Fruit fly (Drosophila melanogaster) whole organism, embryonic: ENCODE measurements around the gene SC35.

Experiments used
- Atf6 ChIP-seq: fragments of 200-800 bp; sonication (Bioruptor generic); IDR thresholded peaks from 2 replicates; pipeline ENCODE4 v1.3.6; 2022; ENCODE audit warnings: missing biosample characterization, missing genetic modification characterization
- CG10543 ChIP-seq: fragments of 200-800 bp; sonication (Bioruptor generic); optimal IDR thresholded peaks from 3 replicates; lab custom pipeline; 2017; ENCODE audit warnings: missing biosample characterization, mild to moderate bottlenecking, missing genetic modification characterization, moderate library complexity
- CG10654 ChIP-seq: fragments of 200-800 bp; sonication (Bioruptor generic); optimal IDR thresholded peaks from 2 replicates; lab custom pipeline; 2016; ENCODE audit warnings: missing biosample characterization, missing genetic modification characterization
- CG11398 ChIP-seq: fragments of 200-800 bp; sonication (Bioruptor generic); optimal IDR thresholded peaks from 2 replicates; lab custom pipeline; 2016; ENCODE audit warnings: missing biosample characterization, missing genetic modification characterization
- CG12299 ChIP-seq: fragments of 200-800 bp; sonication (Bioruptor generic); optimal IDR thresholded peaks from 2 replicates; lab custom pipeline; 2018; ENCODE audit warnings: missing biosample characterization, mild to moderate bottlenecking, missing genetic modification characterization
- CG12391 ChIP-seq: fragments of 200-800 bp; sonication (Bioruptor generic); optimal IDR thresholded peaks from 3 replicates; lab custom pipeline; 2018; ENCODE audit warnings: missing biosample characterization, mild to moderate bottlenecking, missing genetic modification characterization, moderate library complexity
- CG16779 ChIP-seq: fragments of 200-800 bp; sonication (Bioruptor generic); IDR thresholded peaks from 2 replicates; pipeline ENCODE4 v1.3.6; 2022; ENCODE audit warnings: missing biosample characterization, missing genetic modification characterization
- CG17359 ChIP-seq: fragments of 200-800 bp; sonication (Bioruptor generic); optimal IDR thresholded peaks from 3 replicates; lab custom pipeline; 2018; ENCODE audit warnings: missing biosample characterization, mild to moderate bottlenecking, missing genetic modification characterization, moderate library complexity
- CG17802 ChIP-seq: fragments of 200-800 bp; sonication (Bioruptor generic); optimal IDR thresholded peaks from 2 replicates; lab custom pipeline; 2018; ENCODE audit warnings: missing biosample characterization, mild to moderate bottlenecking, missing genetic modification characterization, moderate library complexity
- CG18262 ChIP-seq: fragments of 200-800 bp; optimal IDR thresholded peaks from 3 replicates; lab custom pipeline; 2019; ENCODE audit warnings: missing biosample characterization, mild to moderate bottlenecking, missing genetic modification characterization, moderate library complexity
- CG2202 ChIP-seq: fragments of 200-800 bp; sonication (Bioruptor generic); optimal IDR thresholded peaks from 2 replicates; lab custom pipeline; 2018; ENCODE audit warnings: missing biosample characterization, mild to moderate bottlenecking, missing genetic modification characterization
- CG30020 ChIP-seq: fragments of 200-800 bp; optimal IDR thresholded peaks from 2 replicates; lab custom pipeline; 2019; ENCODE audit warnings: missing biosample characterization, mild to moderate bottlenecking, missing genetic modification characterization, moderate library complexity
- CG30431 ChIP-seq: fragments of 200-800 bp; sonication (Bioruptor generic); optimal IDR thresholded peaks from 2 replicates; lab custom pipeline; 2017; ENCODE audit warnings: missing biosample characterization, missing genetic modification characterization
- CG3065 ChIP-seq: fragments of 200-800 bp; sonication (Bioruptor generic); optimal IDR thresholded peaks from 2 replicates; lab custom pipeline; 2016; ENCODE audit warnings: missing biosample characterization, missing genetic modification characterization
- CG32532 ChIP-seq: fragments of 200-800 bp; sonication (Bioruptor generic); IDR thresholded peaks from 2 replicates; pipeline ENCODE4 v1.3.6; 2022; ENCODE audit warnings: missing biosample characterization, missing genetic modification characterization
- CG3281 ChIP-seq: fragments of 200-800 bp; sonication (Bioruptor generic); optimal IDR thresholded peaks from 3 replicates; lab custom pipeline; 2017; ENCODE audit warnings: missing biosample characterization, mild to moderate bottlenecking, missing genetic modification characterization
- CG33213 ChIP-seq: fragments of 200-800 bp; sonication (Bioruptor generic); optimal IDR thresholded peaks from 3 replicates; lab custom pipeline; 2016; ENCODE audit warnings: missing biosample characterization, missing genetic modification characterization
- CG34224 ChIP-seq: fragments of 200-800 bp; sonication (Bioruptor generic); IDR thresholded peaks from 3 replicates; pipeline ENCODE4 v1.3.6; 2022; ENCODE audit warnings: missing biosample characterization, missing genetic modification characterization; ENCODE audit not compliant: partially characterized antibody
- CG5953 ChIP-seq: fragments of 200-800 bp; sonication (Bioruptor generic); IDR thresholded peaks from 2 replicates; pipeline ENCODE4 v1.3.6; 2022; ENCODE audit warnings: missing biosample characterization, missing genetic modification characterization
- CG6175 ChIP-seq: fragments of 200-800 bp; sonication (Bioruptor generic); IDR thresholded peaks from 3 replicates; pipeline ENCODE4 v1.3.6; 2022; ENCODE audit warnings: missing biosample characterization, missing genetic modification characterization
- CG6683 ChIP-seq: fragments of 200-800 bp; sonication (Bioruptor generic); optimal IDR thresholded peaks from 2 replicates; lab custom pipeline; 2017; ENCODE audit warnings: missing biosample characterization, mild to moderate bottlenecking, missing genetic modification characterization, missing genetic modification reagents
- CG6765 ChIP-seq: fragments of 200-800 bp; sonication (Bioruptor generic); optimal IDR thresholded peaks from 3 replicates; lab custom pipeline; 2017; ENCODE audit warnings: missing biosample characterization, mild to moderate bottlenecking, missing genetic modification characterization
- Chrac-16 ChIP-seq: fragments of 200-800 bp; sonication (Bioruptor generic); optimal IDR thresholded peaks from 3 replicates; lab custom pipeline; 2016; ENCODE audit warnings: missing biosample characterization, missing genetic modification characterization
- CrebB ChIP-seq: fragments of 200-800 bp; sonication (Bioruptor generic); optimal IDR thresholded peaks from 3 replicates; lab custom pipeline; 2018; ENCODE audit warnings: missing biosample characterization, mild to moderate bottlenecking, missing genetic modification characterization
- Dek ChIP-seq: fragments of 200-800 bp; sonication (Bioruptor generic); optimal IDR thresholded peaks from 3 replicates; lab custom pipeline; 2019; ENCODE audit warnings: missing biosample characterization, mild to moderate bottlenecking, missing genetic modification characterization, moderate library complexity
- Dip3 ChIP-seq: fragments of 200-800 bp; sonication (Bioruptor generic); optimal IDR thresholded peaks from 3 replicates; lab custom pipeline; 2016; ENCODE audit warnings: missing biosample characterization, missing genetic modification characterization
- Ets65A ChIP-seq: fragments of 200-800 bp; sonication (Bioruptor generic); peaks from one replicate; lab custom pipeline; 2016; ENCODE audit warnings: missing biosample characterization, missing genetic modification characterization
- Hmr ChIP-seq: fragments of 200-800 bp; sonication (Bioruptor generic); optimal IDR thresholded peaks from 3 replicates; lab custom pipeline; 2017; ENCODE audit warnings: mild to moderate bottlenecking, missing biosample characterization, missing genetic modification reagents, missing genetic modification characterization
- Hr51 ChIP-seq, 2 experiments: fragments of 200-800 bp; sonication (Bioruptor generic); optimal IDR thresholded peaks; 2 replicates in 1 of 2; 3 replicates in 1 of 2; lab custom pipeline; 2016 to 2018; ENCODE audit warnings: missing biosample characterization in 2 of 2, missing genetic modification characterization in 2 of 2, mild to moderate bottlenecking in 1 of 2, moderate library complexity in 1 of 2
- Hsf ChIP-seq: fragments of 200-800 bp; sonication (Bioruptor generic); optimal IDR thresholded peaks from 3 replicates; lab custom pipeline; 2016; ENCODE audit warnings: missing biosample characterization, missing genetic modification characterization
- Lim3 ChIP-seq: fragments of 200-800 bp; sonication (Bioruptor generic); IDR thresholded peaks from 2 replicates; pipeline ENCODE4 v1.3.6; 2022; ENCODE audit warnings: missing biosample characterization, missing genetic modification characterization
- MBD-R2 ChIP-seq: fragments of 200-800 bp; sonication (Bioruptor generic); IDR thresholded peaks from 2 replicates; pipeline ENCODE4 v1.3.6; 2022; ENCODE audit warnings: missing biosample characterization, missing genetic modification characterization
- Meics ChIP-seq: fragments of 200-800 bp; sonication (Bioruptor generic); optimal IDR thresholded peaks from 2 replicates; lab custom pipeline; 2017; ENCODE audit warnings: missing biosample characterization, mild to moderate bottlenecking, missing genetic modification characterization
- Ptx1 ChIP-seq: fragments of 200-800 bp; sonication (Bioruptor generic); IDR thresholded peaks from 2 replicates; pipeline ENCODE4 v1.3.6; 2022; ENCODE audit warnings: missing biosample characterization, missing genetic modification characterization
- bbx ChIP-seq: fragments of 200-800 bp; sonication (Bioruptor generic); IDR thresholded peaks from 2 replicates; pipeline ENCODE4 v1.3.6; 2022; ENCODE audit warnings: missing biosample characterization, missing genetic modification characterization; ENCODE audit not compliant: partially characterized antibody
- btn ChIP-seq: fragments of 200-800 bp; sonication (Bioruptor generic); optimal IDR thresholded peaks from 2 replicates; lab custom pipeline; 2016; ENCODE audit warnings: missing biosample characterization, missing genetic modification characterization
- ci ChIP-seq: fragments of 200-800 bp; sonication (Bioruptor generic); IDR thresholded peaks from 3 replicates; pipeline ENCODE4 v1.3.6; 2022; ENCODE audit warnings: missing biosample characterization, missing genetic modification characterization
- crp ChIP-seq, 2 experiments: fragments of 200-800 bp; sonication (Bioruptor generic); optimal IDR thresholded peaks; 2 replicates in 1 of 2; 3 replicates in 1 of 2; lab custom pipeline; 2017; ENCODE audit warnings: missing biosample characterization in 2 of 2, missing genetic modification characterization in 2 of 2, mild to moderate bottlenecking in 1 of 2, moderate library complexity in 1 of 2
- dan ChIP-seq: fragments of 200-800 bp; sonication (Bioruptor generic); IDR thresholded peaks from 2 replicates; pipeline ENCODE4 v1.3.6; 2022; ENCODE audit warnings: missing biosample characterization, missing genetic modification characterization
- disco-r ChIP-seq: fragments of 200-800 bp; sonication (Bioruptor generic); optimal IDR thresholded peaks from 2 replicates; lab custom pipeline; 2016; ENCODE audit warnings: missing biosample characterization, missing genetic modification characterization
- dm ChIP-seq: fragments of 200-800 bp; sonication (Bioruptor generic); optimal IDR thresholded peaks from 3 replicates; lab custom pipeline; 2016; ENCODE audit warnings: missing biosample characterization, missing genetic modification characterization
- fd102C ChIP-seq: fragments of 200-800 bp; sonication (Bioruptor generic); optimal IDR thresholded peaks from 2 replicates; lab custom pipeline; 2018; ENCODE audit warnings: missing biosample characterization, mild to moderate bottlenecking, missing genetic modification characterization, moderate library complexity
- fd3F ChIP-seq: fragments of 200-800 bp; sonication (Bioruptor generic); optimal IDR thresholded peaks from 2 replicates; lab custom pipeline; 2018; ENCODE audit warnings: missing biosample characterization, mild to moderate bottlenecking, missing genetic modification characterization, moderate library complexity
- fu2 ChIP-seq: fragments of 200-800 bp; sonication (Bioruptor generic); optimal IDR thresholded peaks from 2 replicates; lab custom pipeline; 2016; ENCODE audit warnings: missing biosample characterization, missing genetic modification characterization
- hbn ChIP-seq: fragments of 200-800 bp; sonication (Bioruptor generic); IDR thresholded peaks from 2 replicates; pipeline ENCODE4 v1.3.6; 2022; ENCODE audit warnings: missing biosample characterization, missing genetic modification characterization; ENCODE audit not compliant: partially characterized antibody
- prd ChIP-seq, 3 experiments: fragments of >200 bp in 2 of 3; fragments of 200-800 bp in 1 of 3; sonication (Bioruptor generic) in 1 of 3; optimal IDR thresholded peaks in 2 of 3; IDR thresholded peaks in 1 of 3; 2 replicates in 2 of 3; 3 replicates in 1 of 3; pipeline versions ENCODE4 v1.3.6 to Lab custom; 2017 to 2022; ENCODE audit warnings: missing biosample characterization in 1 of 3, missing genetic modification characterization in 1 of 3
- repo ChIP-seq: fragments of 200-800 bp; sonication (Bioruptor generic); optimal IDR thresholded peaks from 2 replicates; lab custom pipeline; 2016; ENCODE audit warnings: missing biosample characterization, missing genetic modification characterization
- slp2 ChIP-seq: fragments of 200-800 bp; sonication (Bioruptor generic); optimal IDR thresholded peaks from 2 replicates; lab custom pipeline; 2016; ENCODE audit warnings: missing biosample characterization, missing genetic modification characterization
- tap ChIP-seq: fragments of 200-800 bp; optimal IDR thresholded peaks from 3 replicates; lab custom pipeline; 2019; ENCODE audit warnings: missing biosample characterization, mild to moderate bottlenecking, missing genetic modification characterization, moderate library complexity

The SC35 gene

DNA sequence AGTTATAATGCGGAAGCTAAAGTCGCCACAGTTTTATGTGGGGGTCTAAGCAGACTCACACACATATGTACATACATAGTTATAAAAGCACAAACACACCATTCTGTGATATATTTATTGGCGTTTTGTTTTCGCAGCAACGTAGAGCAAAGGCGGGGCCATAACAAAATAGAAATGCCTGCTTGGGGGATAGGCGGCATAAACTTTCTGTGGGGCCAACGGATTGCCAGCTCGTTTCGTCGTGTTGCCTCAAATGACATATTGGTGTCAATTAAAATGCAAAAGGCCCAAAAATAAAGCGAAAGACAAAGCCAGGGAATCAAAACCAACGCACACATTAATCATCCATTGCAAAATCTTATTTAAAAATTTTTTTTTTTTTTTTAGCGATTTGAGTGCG is 34.3 kb upstream of the SC35 start (continued):
- TF ChIP-seq CG17802 (tag; lab: Kevin White, UChicago) = no peak
- TF ChIP-seq CG10543 = peak; percentile 3
- TF ChIP-seq, all 482 proteins: peak for 29

DNA sequence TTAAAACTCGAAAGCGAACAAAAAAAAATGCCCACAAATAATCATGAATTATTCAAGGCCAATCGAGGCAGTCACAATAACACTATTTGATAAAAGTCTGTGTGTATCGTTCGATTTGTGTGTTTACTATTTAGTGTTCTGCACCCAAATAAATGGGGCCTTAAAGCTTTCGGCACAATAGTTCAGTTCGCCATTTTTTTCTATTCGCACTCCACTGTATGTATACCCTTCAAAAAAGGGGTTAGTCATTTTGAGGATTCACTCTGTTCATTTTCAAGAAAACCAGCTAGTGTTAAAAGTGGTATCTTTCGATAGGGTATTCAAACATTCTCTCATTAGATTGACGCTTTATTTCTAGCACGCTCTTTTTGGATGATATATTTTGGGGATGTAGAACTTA is 33.2 kb upstream of the SC35 start:
- TF ChIP-seq MBD-R2 (GFP tag; lab: Robert Waterston, UW) (peak; percentile 43; the same call in 1 of the 2 replicates), CG2202 (tag; lab: Kevin White, UChicago) (no peak), CG11398 (GFP tag; lab: Kevin White, UChicago) (peak; percentile 23), CG17802 (tag; lab: Kevin White, UChicago) (no peak), CG3281 (GFP tag; lab: Kevin White, UChicago) (peak; percentile 68), disco-r (GFP tag; lab: Kevin White, UChicago) (no peak), Meics (GFP tag; lab: Kevin White, UChicago) (peak; percentile 77), Hmr (GFP tag; lab: Kevin White, UChicago) (peak; percentile 70), ci (no peak), crp (GFP tag; optimal IDR thresholded peaks at IDR 0.05; lab: Kevin White, UChicago) (no peak), CG30431 (GFP tag; lab: Kevin White, UChicago) (no peak), CG10654 (GFP tag; lab: Kevin White, UChicago) (no peak), fd102C (GFP tag; lab: Kevin White, UChicago) (no peak), CG34224 (GFP tag; lab: Robert Waterston, UW) (no peak), btn (GFP tag; lab: Kevin White, UChicago) (no peak), Ets65A (GFP tag; lab: Kevin White, UChicago) (no peak), fu2 (peak; percentile 56), CG16779 (GFP tag; lab: Robert Waterston, UW) (peak; percentile 76), CG12299 (tag; lab: Kevin White, UChicago) (peak; percentile 45), Hr51 (GFP tag; optimal IDR thresholded peaks at IDR 0.05; lab: Kevin White, UChicago) (peak; percentile 11 to 12), CG5953 (GFP tag; lab: Robert Waterston, UW) (no peak), Lim3 (no peak), hbn (GFP tag; lab: Robert Waterston, UW) (no peak), CG12391 (tag; lab: Kevin White, UChicago) (peak; percentile 20), fd3F (GFP tag; lab: Kevin White, UChicago) (peak; percentile 56), Ptx1 (GFP tag; lab: Robert Waterston, UW) (peak; percentile 27), dm (GFP tag; lab: Kevin White, UChicago) (peak; percentile 1), repo (GFP tag; lab: Kevin White, UChicago) (no peak), CG32532 (GFP tag; lab: Robert Waterston, UW) (peak; percentile 91), prd (optimal IDR thresholded peaks at IDR 0.05; lab: Kevin White, UChicago) (no peak), prd (GFP tag; IDR thresholded peaks at IDR 0.05; lab: Robert Waterston, UW) (peak; percentile 56; the same call in 2 of the 3 replicates), CG3065 (GFP tag; lab: Kevin White, UChicago) (no peak), Dek (tag; lab: Kevin White, UChicago) (peak; percentile 68), CG17359 (peak; percentile 28), tap (tag; lab: Kevin White, UChicago) (no peak), Chrac-16 (GFP tag; lab: Kevin White, UChicago) (peak; percentile 41), CG18262 (tag; lab: Kevin White, UChicago) (no peak), slp2 (GFP tag; lab: Kevin White, UChicago) (no peak), bbx (no peak), Hsf (peak; percentile 35), CG33213 (GFP tag; lab: Kevin White, UChicago) (peak; percentile 3), dan (GFP tag; lab: Robert Waterston, UW) (no peak), CG6683 (GFP tag; lab: Kevin White, UChicago) (no peak), Dip3 (GFP tag; lab: Kevin White, UChicago) (peak; percentile 43), Atf6 (GFP tag; lab: Robert Waterston, UW) (peak; percentile 71), CG30020 (tag; lab: Kevin White, UChicago) (no peak), CG6175 (GFP tag; lab: Robert Waterston, UW) (no peak), CrebB (peak; percentile 12), CG6765 (GFP tag; lab: Kevin White, UChicago) (no peak)
